Worm (Caenorhabditis elegans) whole organism, mixed stage, embryonic: ENCODE results near the gene Y60C6A.2.

Source experiments
- bed-3 ChIP-seq: fragments of 200-800 bp; sonication (Bioruptor generic); optimal IDR thresholded peaks from 3 replicates; lab custom pipeline; 2018; ENCODE audit warnings: mild to moderate bottlenecking, missing genetic modification characterization, moderate library complexity, missing compliant biosample characterization
- blmp-1 ChIP-seq: fragments of 150-350 bp; optimal IDR thresholded peaks from 2 replicates; lab custom pipeline; 2014; ENCODE audit warnings: missing biosample characterization, missing genetic modification characterization
- ceh-39 ChIP-seq: fragments of 150-350 bp; optimal IDR thresholded peaks from 2 replicates; lab custom pipeline; 2014; ENCODE audit warnings: missing biosample characterization, missing genetic modification characterization
- ceh-43 ChIP-seq: fragments of 200-800 bp; sonication (Bioruptor generic); optimal IDR thresholded peaks from 2 replicates; lab custom pipeline; 2018; ENCODE audit warnings: mild to moderate bottlenecking, missing genetic modification characterization, moderate library complexity, missing compliant biosample characterization
- ceh-83 ChIP-seq: fragments of 200-800 bp; sonication (Bioruptor generic); optimal IDR thresholded peaks from 2 replicates; lab custom pipeline; 2018; ENCODE audit warnings: mild to moderate bottlenecking, missing genetic modification characterization, missing compliant biosample characterization
- ces-1 ChIP-seq: fragments of 150-350 bp; optimal IDR thresholded peaks from 2 replicates; lab custom pipeline; 2014; ENCODE audit warnings: missing biosample characterization, missing genetic modification reagents, missing genetic modification characterization
- cnd-1 ChIP-seq: fragments of 200-800 bp; sonication (Bioruptor generic); optimal IDR thresholded peaks from 2 replicates; lab custom pipeline; 2018; ENCODE audit warnings: mild to moderate bottlenecking, missing genetic modification characterization, missing compliant biosample characterization
- drap-1 ChIP-seq: fragments of 200-800 bp; sonication (Bioruptor generic); optimal IDR thresholded peaks from 3 replicates; lab custom pipeline; 2018; ENCODE audit warnings: mild to moderate bottlenecking, missing genetic modification characterization, missing compliant biosample characterization
- elt-3 ChIP-seq: fragments of 150-350 bp; optimal IDR thresholded peaks from 2 replicates; lab custom pipeline; 2014; ENCODE audit warnings: missing biosample characterization, missing genetic modification characterization
- flh-1 ChIP-seq: fragments of 200-800 bp; sonication (Bioruptor generic); optimal IDR thresholded peaks from 2 replicates; lab custom pipeline; 2018; ENCODE audit warnings: mild to moderate bottlenecking, missing genetic modification characterization, moderate library complexity, missing compliant biosample characterization
- ham-2 ChIP-seq: fragments of 200-800 bp; sonication (Bioruptor generic); optimal IDR thresholded peaks from 2 replicates; lab custom pipeline; 2018; ENCODE audit warnings: mild to moderate bottlenecking, missing genetic modification characterization, missing compliant biosample characterization
- hlh-1 ChIP-seq: fragments of 150-350 bp; optimal IDR thresholded peaks from 2 replicates; lab custom pipeline; 2014; ENCODE audit warnings: missing biosample characterization, missing genetic modification reagents, missing genetic modification characterization
- lin-13 ChIP-seq: fragments of 150-350 bp; optimal IDR thresholded peaks from 2 replicates; lab custom pipeline; 2014; ENCODE audit warnings: missing biosample characterization, missing genetic modification characterization
- lin-32 ChIP-seq: fragments of 200-800 bp; sonication (Bioruptor generic); optimal IDR thresholded peaks from 2 replicates; lab custom pipeline; 2018; ENCODE audit warnings: mild to moderate bottlenecking, missing genetic modification characterization, missing compliant biosample characterization
- mab-5 ChIP-seq: fragments of 150-350 bp; optimal IDR thresholded peaks from 2 replicates; lab custom pipeline; 2014; ENCODE audit warnings: missing biosample characterization, missing genetic modification characterization
- mep-1 ChIP-seq: fragments of 150-350 bp; optimal IDR thresholded peaks from 2 replicates; lab custom pipeline; 2017; ENCODE audit warnings: missing biosample characterization, missing genetic modification reagents, missing genetic modification characterization, inconsistent platforms
- mls-2 ChIP-seq: sonication (generic microtip); optimal IDR thresholded peaks from 2 replicates; lab custom pipeline; 2016; ENCODE audit warnings: mild to moderate bottlenecking, missing genetic modification characterization, moderate library complexity, missing compliant biosample characterization
- nhr-12 ChIP-seq: fragments of 150-350 bp; optimal IDR thresholded peaks from 2 replicates; lab custom pipeline; 2014; ENCODE audit warnings: missing biosample characterization, missing genetic modification characterization
- nhr-2 ChIP-seq: fragments of 150-350 bp; optimal IDR thresholded peaks from 2 replicates; lab custom pipeline; 2014; ENCODE audit warnings: missing biosample characterization, missing genetic modification characterization
- nhr-237 ChIP-seq: fragments of 150-350 bp; optimal IDR thresholded peaks from 2 replicates; lab custom pipeline; 2014; ENCODE audit warnings: missing biosample characterization, missing genetic modification characterization
- nhr-28 ChIP-seq: fragments of 150-350 bp; optimal IDR thresholded peaks from 2 replicates; lab custom pipeline; 2014; ENCODE audit warnings: missing biosample characterization, missing genetic modification characterization
- nhr-76 ChIP-seq: sonication (generic microtip); optimal IDR thresholded peaks from 2 replicates; lab custom pipeline; 2017; ENCODE audit warnings: missing biosample characterization, missing genetic modification characterization
- sem-2 ChIP-seq: fragments of 200-800 bp; sonication (Bioruptor generic); optimal IDR thresholded peaks from 2 replicates; lab custom pipeline; 2018; ENCODE audit warnings: mild to moderate bottlenecking, missing genetic modification characterization, missing compliant biosample characterization
- snpc-4 ChIP-seq: fragments of 150-350 bp; optimal IDR thresholded peaks from 2 replicates; lab custom pipeline; 2014; ENCODE audit warnings: missing biosample characterization, missing genetic modification characterization
- tbx-8 ChIP-seq: fragments of 200-800 bp; sonication (Bioruptor generic); optimal IDR thresholded peaks from 2 replicates; lab custom pipeline; 2018; ENCODE audit warnings: mild to moderate bottlenecking, missing genetic modification characterization, moderate library complexity, missing compliant biosample characterization
- unc-120 ChIP-seq: sonication (generic microtip); optimal IDR thresholded peaks from 2 replicates; lab custom pipeline; 2017; ENCODE audit warnings: missing genetic modification characterization, missing compliant biosample characterization; ENCODE audit not compliant: poor library complexity, severe bottlenecking
- unc-39 ChIP-seq: fragments of 150-350 bp; optimal IDR thresholded peaks from 2 replicates; lab custom pipeline; 2014; ENCODE audit warnings: missing biosample characterization, missing genetic modification characterization
- unc-62 ChIP-seq: fragments of 150-350 bp; optimal IDR thresholded peaks from 2 replicates; lab custom pipeline; 2014; ENCODE audit warnings: missing biosample characterization, missing genetic modification reagents, missing genetic modification characterization
- zip-8 ChIP-seq: fragments of 150-350 bp; optimal IDR thresholded peaks from 2 replicates; lab custom pipeline; 2014; ENCODE audit warnings: missing biosample characterization, missing genetic modification characterization
- ztf-11 ChIP-seq: fragments of 150-350 bp; optimal IDR thresholded peaks from 2 replicates; lab custom pipeline; 2014; ENCODE audit warnings: missing biosample characterization, missing genetic modification characterization

Gene Y60C6A.2

DNA sequence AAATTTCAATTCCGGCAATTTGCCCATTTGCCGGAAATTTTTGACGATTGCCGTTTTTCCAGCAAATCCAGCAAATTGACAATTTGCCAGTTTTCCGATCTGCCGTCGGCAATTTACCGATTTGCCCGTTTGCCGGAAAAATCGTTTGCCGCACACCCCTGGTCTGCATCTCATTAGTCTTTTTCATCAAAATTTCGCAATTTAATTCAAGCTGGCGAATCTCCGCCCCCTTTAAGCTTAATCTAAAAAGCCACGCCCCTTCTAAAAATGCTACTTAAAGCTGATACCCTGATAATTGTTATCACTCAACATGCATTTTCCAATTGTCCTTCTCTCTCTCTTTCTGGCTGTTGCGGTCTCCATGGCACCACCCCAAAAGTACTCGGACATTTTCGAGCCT is 1.9 kb downstream of the Y60C6A.2 start, which contains the start of gene Y60C6A.1:
Gene Y60C6A.1 (plus strand): TSS at position 301 of the 400 bp plus-strand sequence.
- TF ChIP-seq ztf-11 (tag; lab: Kevin White, UChicago) (no peak), nhr-76 (tag; lab: Kevin White, UChicago) (no peak), mls-2 (tag; lab: Kevin White, UChicago) (no peak), elt-3 (tag; lab: Kevin White, UChicago) (no peak), unc-39 (tag; lab: Kevin White, UChicago) (no peak), bed-3 (GFP tag; lab: Kevin White, UChicago) (no peak), zip-8 (no peak), ceh-83 (no peak), mab-5 (tag; lab: Kevin White, UChicago) (no peak)

DNA sequence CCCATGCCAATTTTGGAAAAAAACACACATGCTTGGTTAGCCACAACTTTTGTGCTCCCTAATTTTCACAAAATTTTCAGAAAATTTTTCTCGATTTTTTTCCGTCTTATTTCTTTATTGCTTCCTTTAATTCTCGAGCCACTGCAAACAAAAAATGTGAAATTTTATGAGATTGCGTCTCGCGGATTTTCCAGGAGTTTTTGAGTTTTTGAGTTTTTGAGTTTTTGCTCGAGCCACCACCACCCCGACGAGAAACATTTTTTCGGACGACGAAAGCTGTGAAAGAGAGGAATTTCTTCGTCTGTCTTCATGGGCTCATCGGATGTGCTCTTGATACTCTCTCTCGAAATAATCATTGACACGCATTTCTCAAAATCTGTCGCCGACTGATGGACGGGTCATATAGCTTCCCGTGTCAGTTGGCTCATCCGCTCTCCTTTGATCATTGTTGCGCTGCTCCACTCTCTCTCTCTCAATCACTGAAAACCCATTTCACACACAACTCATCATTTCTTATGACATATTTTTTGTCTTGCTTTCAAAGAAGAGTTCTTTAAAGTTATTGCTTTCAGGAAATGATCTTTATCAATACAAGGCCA is 7.7 kb downstream of the Y60C6A.2 start, which contains the start of gene C18G1.1:
Gene C18G1.1 (plus strand): TSS at position 573 of the 599 bp plus-strand sequence.
- TF ChIP-seq lin-13 (tag; lab: Kevin White, UChicago) (no peak), unc-120 (tag; lab: Kevin White, UChicago) (peak; percentile 26), unc-62 (GFP tag; lab: Kevin White, UChicago) (peak; percentile 99), tbx-8 (GFP tag; lab: Kevin White, UChicago) (no peak), sem-2 (no peak), ceh-83 (no peak), hlh-1 (tag; lab: Kevin White, UChicago) (peak; percentile 89)

DNA sequence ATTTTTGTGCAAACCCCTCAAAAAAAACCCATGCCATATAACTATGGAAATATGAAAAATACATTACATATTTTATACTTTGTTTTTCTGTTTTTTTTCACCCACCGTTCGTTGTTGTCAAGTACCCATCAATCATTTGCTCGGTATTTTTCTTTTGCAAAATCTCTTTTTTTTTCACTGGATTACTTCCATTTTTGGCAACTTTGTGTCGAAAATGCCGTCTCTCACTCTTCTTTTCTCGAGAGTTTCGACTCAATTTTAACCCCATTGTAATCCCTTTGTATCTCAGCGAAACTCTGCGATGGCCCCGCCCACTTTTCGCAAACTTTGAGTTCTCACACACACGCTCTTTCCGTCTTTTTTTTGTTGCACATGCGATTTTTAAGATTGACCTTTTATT is 10.1 kb downstream of the Y60C6A.2 start:
- TF ChIP-seq drap-1 (GFP tag; lab: Kevin White, UChicago) (no peak), unc-120 (tag; lab: Kevin White, UChicago) (peak; percentile 29), nhr-76 (tag; lab: Kevin White, UChicago) (no peak), ztf-11 (tag; lab: Kevin White, UChicago) (no peak), nhr-237 (tag; lab: Kevin White, UChicago) (no peak), flh-1 (no peak), elt-3 (tag; lab: Kevin White, UChicago) (no peak)

DNA sequence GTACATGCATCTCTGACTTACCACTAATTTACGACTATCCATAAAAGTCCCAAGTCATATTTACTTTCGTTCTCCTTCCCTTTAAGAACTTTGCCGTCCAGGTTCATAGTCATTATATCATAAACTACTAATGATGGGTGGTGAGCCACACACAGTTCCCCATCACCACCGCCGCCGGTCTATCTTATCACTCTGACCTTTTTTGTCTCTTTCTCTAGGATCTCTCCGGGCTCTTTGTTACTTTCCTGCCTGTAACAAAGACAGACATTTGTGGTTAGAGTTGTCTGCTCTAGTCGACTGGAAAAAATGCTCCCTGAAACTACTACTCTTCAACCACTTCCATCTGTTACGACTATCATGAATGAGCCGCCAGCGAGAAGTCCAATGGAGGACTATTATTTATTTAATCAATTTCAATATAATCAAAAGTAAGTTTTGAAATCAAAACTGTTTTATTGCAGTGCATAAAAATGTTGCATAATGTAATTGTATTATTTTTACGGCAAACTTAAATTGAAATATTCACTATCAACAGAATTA is 14.8 kb downstream of the Y60C6A.2 start, which contains the start of gene elt-7:
Gene elt-7 (plus strand): TSS at position 263 of the 540 bp plus-strand sequence.
- TF ChIP-seq ham-2 (no peak), mep-1 (no peak), blmp-1 (tag; lab: Kevin White, UChicago) (no peak), nhr-28 (tag; lab: Kevin White, UChicago) (no peak), unc-39 (tag; lab: Kevin White, UChicago) (no peak)

DNA sequence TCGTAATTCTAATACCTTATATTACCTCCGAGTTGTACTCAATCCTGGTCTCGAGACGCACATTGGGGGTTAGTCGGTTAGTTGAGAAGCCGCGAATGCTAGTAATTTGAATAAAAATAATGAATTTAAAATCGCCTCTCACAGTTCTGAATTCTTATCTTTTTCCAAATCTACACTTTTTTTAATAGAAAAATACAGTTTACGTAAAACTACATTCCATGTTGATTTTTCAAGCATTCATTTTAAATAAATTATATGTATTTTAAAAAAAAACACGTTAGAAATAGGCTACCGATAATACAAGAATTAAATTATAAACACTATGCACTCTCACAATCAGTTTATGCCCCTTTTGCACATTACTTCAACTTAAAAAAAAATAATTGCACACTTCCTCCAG is 15.6 kb downstream of the Y60C6A.2 start, which contains the start of gene C18G1.9:
Gene C18G1.9 (minus strand): TSS at position 101 of the 400 bp plus-strand sequence.
- TF ChIP-seq snpc-4 (tag; lab: Kevin White, UChicago) (no peak), unc-39 (tag; lab: Kevin White, UChicago) (no peak), nhr-28 (tag; lab: Kevin White, UChicago) (no peak), nhr-2 (tag; lab: Kevin White, UChicago) (no peak), ceh-43 (GFP tag; lab: Kevin White, UChicago) (no peak), cnd-1 (tag; lab: Kevin White, UChicago) (no peak), drap-1 (GFP tag; lab: Kevin White, UChicago) (no peak), nhr-12 (tag; lab: Kevin White, UChicago) (no peak), ceh-39 (no peak), ham-2 (no peak), ceh-83 (no peak), lin-32 (no peak), ztf-11 (tag; lab: Kevin White, UChicago) (no peak), ces-1 (GFP tag; lab: Kevin White, UChicago) (no peak), mls-2 (tag; lab: Kevin White, UChicago) (no peak), blmp-1 (tag; lab: Kevin White, UChicago) (no peak)
